Worm (Caenorhabditis elegans) whole organism, young adult: ENCODE data around the gene lin-33.

ENCODE experiments used
- Y67H2A.10 ChIP-seq: fragments of 200-800 bp; sonication (Bioruptor generic); conservative IDR thresholded peaks from 2 replicates; pipeline ENCODE4 v1.3.6; 2022; ENCODE audit warnings: missing genetic modification reagents, missing genetic modification characterization, missing compliant biosample characterization
- ama-1 ChIP-seq, 3 experiments: fragments of 150-350 bp in 1 of 3; sonication (generic microtip) in 2 of 3; optimal IDR thresholded peaks; 2 replicates each; lab custom pipeline; 2014 to 2018; ENCODE audit warnings: missing biosample characterization in 2 of 3, missing genetic modification characterization in 2 of 3, missing genetic modification reagents in 2 of 3
- ceh-100 ChIP-seq: fragments of 200-800 bp; sonication (Bioruptor generic); IDR thresholded peaks from 2 replicates; pipeline ENCODE4 v1.3.6; 2022; ENCODE audit warnings: missing genetic modification reagents, missing genetic modification characterization, missing compliant biosample characterization
- ceh-40 ChIP-seq: fragments of 200-800 bp; sonication (Bioruptor generic); IDR thresholded peaks from 2 replicates; pipeline ENCODE4 v1.3.6; 2022; ENCODE audit warnings: missing genetic modification characterization, missing compliant biosample characterization
- hlh-12 ChIP-seq: sonication (generic microtip); optimal IDR thresholded peaks from 2 replicates; lab custom pipeline; 2016; ENCODE audit warnings: missing genetic modification characterization, missing compliant biosample characterization
- let-607 ChIP-seq, 2 experiments: fragments of 200-800 bp in 1 of 2; sonication (Bioruptor generic) in 1 of 2; sonication (generic microtip) in 1 of 2; optimal IDR thresholded peaks; 2 replicates each; lab custom pipeline; 2016 to 2018; ENCODE audit warnings: mild to moderate bottlenecking in 2 of 2, missing compliant biosample characterization in 2 of 2, missing genetic modification characterization in 2 of 2, moderate library complexity in 2 of 2, missing genotype in 1 of 2
- lin-54 ChIP-seq: fragments of 200-800 bp; sonication (Bioruptor generic); optimal IDR thresholded peaks from 2 replicates; lab custom pipeline; 2018; ENCODE audit warnings: mild to moderate bottlenecking, missing genetic modification characterization, missing compliant biosample characterization
- mel-28 ChIP-seq: sonication (generic microtip); optimal IDR thresholded peaks from 2 replicates; lab custom pipeline; 2016; ENCODE audit warnings: borderline replicate concordance, mild to moderate bottlenecking, missing genetic modification characterization, missing compliant biosample characterization
- sea-2 ChIP-seq: fragments of 200-800 bp; sonication (Bioruptor generic); IDR thresholded peaks from 2 replicates; pipeline ENCODE4 v1.3.6; 2022; ENCODE audit warnings: missing genetic modification characterization, missing compliant biosample characterization

- TF ChIP-seq sea-2 (GFP tag; lab: Robert Waterston, UW) (no peak), lin-54 (GFP tag; lab: Kevin White, UChicago) (no peak), hlh-12 (no peak), ceh-40 (GFP tag; lab: Robert Waterston, UW) (no peak), ceh-100 (GFP tag; lab: Robert Waterston, UW) (no peak), Y67H2A.10 (GFP tag; lab: Robert Waterston, UW) (no peak), let-607 (tag; optimal IDR thresholded peaks at IDR 0.05; lab: Kevin White, UChicago) (no peak), ama-1 (optimal IDR thresholded peaks at IDR 0.05; lab: Kevin White, UChicago) (no peak), ama-1 (GFP tag; optimal IDR thresholded peaks at IDR 0.05; lab: Kevin White, UChicago) (no peak), mel-28 (tag; lab: Kevin White, UChicago) (no peak)
Measured at ce11 chrIV:5975202-5975601, 44.8 kb downstream of the lin-33 start, which contains the start of gene unc-44.
